Worm (Caenorhabditis elegans) whole organism, L1 larva: Measurements from ENCODE around the gene C54D10.10.

Experiments used
- C34B4.2 ChIP-seq: sonication (generic microtip); optimal IDR thresholded peaks from 2 replicates; lab custom pipeline; 2017; ENCODE audit warnings: mild to moderate bottlenecking, missing genetic modification characterization, missing compliant biosample characterization
- aly-2 ChIP-seq: fragments of 150-350 bp; optimal IDR thresholded peaks from 2 replicates; lab custom pipeline; 2014; ENCODE audit warnings: missing biosample characterization, missing genetic modification characterization
- blmp-1 ChIP-seq: fragments of 150-350 bp; optimal IDR thresholded peaks from 2 replicates; lab custom pipeline; 2014; ENCODE audit warnings: missing biosample characterization, missing genetic modification characterization
- efl-1 ChIP-seq, 4 experiments: fragments of 150-350 bp; optimal IDR thresholded peaks in 3 of 4; peaks in 1 of 4; 1 replicate in 1 of 4; 2 replicates in 3 of 4; lab custom pipeline; 2014; ENCODE audit warnings: missing biosample characterization in 2 of 4, missing genetic modification characterization in 2 of 4, missing genetic modification reagents in 2 of 4
- efl-3 ChIP-seq: fragments of 200-800 bp; sonication (Bioruptor generic); optimal IDR thresholded peaks from 2 replicates; lab custom pipeline; 2018; ENCODE audit warnings: mild to moderate bottlenecking, missing genetic modification characterization, missing compliant biosample characterization
- elt-2 ChIP-seq: sonication (generic microtip); optimal IDR thresholded peaks from 2 replicates; lab custom pipeline; 2016; ENCODE audit warnings: missing genetic modification characterization, mild to moderate bottlenecking, inconsistent platforms, missing compliant biosample characterization, missing genetic modification reagents
- fkh-4 ChIP-seq: sonication (generic microtip); optimal IDR thresholded peaks from 2 replicates; lab custom pipeline; 2016; ENCODE audit warnings: missing compliant biosample characterization, missing genetic modification characterization, borderline replicate concordance
- fkh-8 ChIP-seq: sonication (generic microtip); optimal IDR thresholded peaks from 2 replicates; lab custom pipeline; 2016; ENCODE audit warnings: mild to moderate bottlenecking, missing genetic modification characterization, missing compliant biosample characterization
- grh-1 ChIP-seq: fragments of 200-800 bp; sonication (Bioruptor generic); IDR thresholded peaks from 2 replicates; pipeline ENCODE4 v1.3.6; 2022; ENCODE audit warnings: missing genetic modification reagents, missing genetic modification characterization, missing compliant biosample characterization
- hlh-4 ChIP-seq: sonication (generic microtip); optimal IDR thresholded peaks from 2 replicates; lab custom pipeline; 2016; ENCODE audit warnings: mild to moderate bottlenecking, missing genetic modification characterization, missing compliant biosample characterization
- jun-1 ChIP-seq: fragments of 150-350 bp; optimal IDR thresholded peaks from 2 replicates; lab custom pipeline; 2014; ENCODE audit warnings: missing biosample characterization, missing genetic modification reagents, missing genetic modification characterization
- lin-14 ChIP-seq: fragments of 200-800 bp; sonication (Bioruptor generic); optimal IDR thresholded peaks from 2 replicates; lab custom pipeline; 2018; ENCODE audit warnings: mild to moderate bottlenecking, missing genetic modification characterization, moderate library complexity, missing compliant biosample characterization
- lin-35 ChIP-seq, 2 experiments: fragments of 150-350 bp; optimal IDR thresholded peaks; 2 replicates each; lab custom pipeline; 2014; ENCODE audit warnings: missing biosample characterization in 2 of 2, missing genetic modification characterization in 2 of 2, missing genetic modification reagents in 2 of 2
- lsy-2 ChIP-seq, 2 experiments: fragments of 150-350 bp; optimal IDR thresholded peaks; 2 replicates each; lab custom pipeline; 2014; ENCODE audit warnings: missing biosample characterization in 2 of 2, missing genetic modification characterization in 2 of 2
- mef-2 ChIP-seq: fragments of 150-350 bp; optimal IDR thresholded peaks from 2 replicates; lab custom pipeline; 2014; ENCODE audit warnings: missing biosample characterization, missing genetic modification characterization
- mep-1 ChIP-seq: fragments of 150-350 bp; optimal IDR thresholded peaks from 2 replicates; lab custom pipeline; 2014; ENCODE audit warnings: missing biosample characterization, missing genetic modification characterization
- nhr-12 ChIP-seq: sonication (generic microtip); optimal IDR thresholded peaks from 2 replicates; lab custom pipeline; 2017; ENCODE audit warnings: missing biosample characterization, missing genetic modification characterization
- nhr-19 ChIP-seq: fragments of 200-800 bp; sonication (Bioruptor generic); conservative IDR thresholded peaks from 2 replicates; pipeline ENCODE4 v1.3.6; 2022; ENCODE audit warnings: missing genetic modification characterization, missing compliant biosample characterization
- nhr-47 ChIP-seq: sonication (generic microtip); optimal IDR thresholded peaks from 2 replicates; lab custom pipeline; 2016; ENCODE audit warnings: mild to moderate bottlenecking, missing genetic modification characterization, moderate library complexity, missing compliant biosample characterization
- nhr-71 ChIP-seq: sonication (generic microtip); optimal IDR thresholded peaks from 2 replicates; lab custom pipeline; 2016; ENCODE audit warnings: mild to moderate bottlenecking, missing genetic modification characterization, moderate library complexity, missing compliant biosample characterization
- nhr-84 ChIP-seq: sonication (generic microtip); optimal IDR thresholded peaks from 2 replicates; lab custom pipeline; 2017; ENCODE audit warnings: missing biosample characterization, missing genetic modification characterization
- pag-3 ChIP-seq: sonication (generic microtip); optimal IDR thresholded peaks from 2 replicates; lab custom pipeline; 2017; ENCODE audit warnings: missing genetic modification characterization, mild to moderate bottlenecking, missing compliant biosample characterization, antibody characterized with exemption, borderline replicate concordance; ENCODE audit not compliant: insufficient read depth
- pax-3 ChIP-seq: fragments of 200-800 bp; sonication (Bioruptor generic); optimal IDR thresholded peaks from 2 replicates; lab custom pipeline; 2018; ENCODE audit warnings: mild to moderate bottlenecking, missing genetic modification characterization, moderate library complexity, missing compliant biosample characterization
- rnt-1 ChIP-seq: sonication (generic microtip); optimal IDR thresholded peaks from 2 replicates; lab custom pipeline; 2016; ENCODE audit warnings: mild to moderate bottlenecking, missing genetic modification characterization, moderate library complexity, missing compliant biosample characterization
- snu-23 ChIP-seq: sonication (generic microtip); optimal IDR thresholded peaks from 2 replicates; lab custom pipeline; 2016; ENCODE audit warnings: missing genetic modification characterization, missing compliant biosample characterization
- sox-4 ChIP-seq: sonication (generic microtip); optimal IDR thresholded peaks from 2 replicates; lab custom pipeline; 2016; ENCODE audit warnings: missing genetic modification characterization, missing compliant biosample characterization
- sptf-1 ChIP-seq: fragments of 150-350 bp; optimal IDR thresholded peaks from 2 replicates; lab custom pipeline; 2014; ENCODE audit warnings: missing biosample characterization, missing genetic modification characterization
- tbx-2 ChIP-seq: sonication (generic microtip); optimal IDR thresholded peaks from 2 replicates; lab custom pipeline; 2016; ENCODE audit warnings: missing genetic modification characterization, missing compliant biosample characterization
- unc-130 ChIP-seq: fragments of 150-350 bp; optimal IDR thresholded peaks from 2 replicates; lab custom pipeline; 2017; ENCODE audit warnings: missing biosample characterization, missing genetic modification characterization, inconsistent platforms
- unc-86 ChIP-seq: sonication (generic microtip); optimal IDR thresholded peaks from 2 replicates; lab custom pipeline; 2016; ENCODE audit warnings: missing genetic modification characterization, missing compliant biosample characterization
- unc-98 ChIP-seq: fragments of 200-800 bp; sonication (Bioruptor generic); IDR thresholded peaks from 2 replicates; pipeline ENCODE4 v1.3.6; 2022; ENCODE audit warnings: missing genetic modification characterization, missing compliant biosample characterization
- vab-15 ChIP-seq: sonication (generic microtip); optimal IDR thresholded peaks from 2 replicates; lab custom pipeline; 2017; ENCODE audit warnings: missing genotype, mild to moderate bottlenecking, missing genetic modification characterization, missing compliant biosample characterization
- zip-4 ChIP-seq: fragments of 200-800 bp; sonication (Bioruptor generic); optimal IDR thresholded peaks from 2 replicates; lab custom pipeline; 2018; ENCODE audit warnings: mild to moderate bottlenecking, missing genetic modification characterization, moderate library complexity, missing compliant biosample characterization

The C54D10.10 gene

DNA sequence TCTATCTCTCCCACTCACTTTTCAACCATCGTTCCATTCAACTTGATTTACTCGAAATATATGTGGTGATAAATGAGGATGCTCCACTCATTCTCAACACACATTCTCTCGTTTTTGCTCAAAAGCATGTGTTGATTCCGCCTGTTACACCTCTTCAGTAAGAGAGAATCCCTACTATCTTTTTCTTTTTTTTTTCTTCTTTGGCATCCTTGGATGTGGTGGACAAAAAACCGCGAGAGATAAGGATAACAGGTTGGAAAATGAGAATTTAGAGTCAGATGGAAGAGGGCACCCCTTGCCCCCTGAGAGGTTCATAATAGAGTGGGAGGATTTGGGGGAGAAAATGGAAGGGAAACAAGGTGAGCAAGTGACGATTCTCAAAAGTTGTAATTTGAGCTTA, 29.2 kb upstream of the C54D10.10 start:
- peak in 1 of 2 experiments; percentile 39 for TF ChIP-seq lsy-2 (tag; optimal IDR thresholded peaks at IDR 0.05; lab: Kevin White, UChicago)
- peak; percentile 95 for TF ChIP-seq pag-3 (tag; lab: Kevin White, UChicago)
- TF ChIP-seq fkh-8 (tag; lab: Kevin White, UChicago), result no peak
- peak; percentile 79 for TF ChIP-seq lin-14 (GFP tag; lab: Kevin White, UChicago)
- TF ChIP-seq nhr-47, result no peak
- no peak for TF ChIP-seq grh-1
- TF ChIP-seq sox-4 (tag; lab: Kevin White, UChicago), result no peak
- no peak for TF ChIP-seq tbx-2
- TF ChIP-seq pax-3 (tag; lab: Kevin White, UChicago), result no peak
- TF ChIP-seq nhr-12 (tag; lab: Kevin White, UChicago), result no peak
- peak; percentile 40 for TF ChIP-seq nhr-71 (tag; lab: Kevin White, UChicago)
- no peak for TF ChIP-seq unc-98 (GFP tag; lab: Robert Waterston, UW)
- TF ChIP-seq vab-15, result no peak
- peak; percentile 32 for TF ChIP-seq mep-1
- TF ChIP-seq fkh-4 (tag; lab: Kevin White, UChicago), result no peak
- TF ChIP-seq rnt-1 (tag; lab: Kevin White, UChicago), result peak; percentile 44
- 0 out of 2 replicates have a peak, but pooled peaks have one; percentile 17 for TF ChIP-seq nhr-19 (GFP tag; lab: Robert Waterston, UW)
- TF ChIP-seq snu-23 (GFP tag; lab: Kevin White, UChicago), result peak; percentile 11

DNA sequence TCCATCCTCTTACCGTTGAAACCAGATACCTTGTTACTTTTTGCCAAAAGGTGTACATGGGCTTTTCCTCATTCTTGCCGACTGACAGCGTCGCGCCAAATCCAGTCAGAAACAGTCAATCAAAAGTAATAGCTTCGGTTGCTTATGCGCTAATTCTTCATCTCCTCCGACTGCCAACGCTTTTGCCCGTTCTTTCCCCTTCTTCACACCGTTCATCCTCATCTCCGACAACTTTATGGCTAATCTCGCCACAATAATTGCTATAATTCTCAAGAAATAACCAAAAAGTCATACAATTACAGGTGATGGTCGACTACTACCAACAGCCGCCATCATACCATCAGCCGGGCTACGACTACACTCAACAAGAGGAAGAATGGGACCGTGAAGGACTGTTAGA, 28.3 kb upstream of the C54D10.10 start, which contains the start of gene atn-1:
Gene atn-1 (plus strand): TSS at position 301 of the 400 bp plus-strand sequence.
- TF ChIP-seq nhr-71 (tag; lab: Kevin White, UChicago) (no peak), efl-1 (optimal IDR thresholded peaks at IDR 0.05; lab: Kevin White, UChicago) (no peak), efl-1 (GFP tag; optimal IDR thresholded peaks at IDR 0.05 in 1 of 2; lab: Kevin White, UChicago) (no peak), unc-86 (no peak), sptf-1 (tag; lab: Kevin White, UChicago) (no peak), efl-3 (GFP tag; lab: Kevin White, UChicago) (no peak)

ce11 chrV:12477139-12477538, 27.3 kb upstream of the C54D10.10 start:
- TF ChIP-seq lin-14 (GFP tag; lab: Kevin White, UChicago) (peak; percentile 70), lin-35 (GFP tag; optimal IDR thresholded peaks at IDR 0.05; lab: Kevin White, UChicago) (peak in 1 of 2 experiments; percentile 9), unc-130 (tag; lab: Kevin White, UChicago) (peak; percentile 10), pag-3 (tag; lab: Kevin White, UChicago) (peak; percentile 99), rnt-1 (tag; lab: Kevin White, UChicago) (peak; percentile 61), nhr-71 (tag; lab: Kevin White, UChicago) (peak; percentile 41), snu-23 (GFP tag; lab: Kevin White, UChicago) (peak; percentile 23), C34B4.2 (tag; lab: Kevin White, UChicago) (no peak), blmp-1 (tag; lab: Kevin White, UChicago) (no peak), aly-2 (tag; lab: Kevin White, UChicago) (no peak), nhr-19 (GFP tag; lab: Robert Waterston, UW) (0 out of 2 replicates have a peak, but pooled peaks have one; percentile 10), nhr-84 (tag; lab: Kevin White, UChicago) (no peak), zip-4 (no peak)

- no peak for TF ChIP-seq hlh-4
- TF ChIP-seq unc-98 (GFP tag; lab: Robert Waterston, UW), result no peak
- no peak for TF ChIP-seq nhr-19 (GFP tag; lab: Robert Waterston, UW)
- peak; percentile 74 for TF ChIP-seq elt-2 (tag; lab: Kevin White, UChicago)
- TF ChIP-seq mef-2 (tag; lab: Kevin White, UChicago), result no peak
- TF ChIP-seq lin-35 (GFP tag; optimal IDR thresholded peaks at IDR 0.05; lab: Kevin White, UChicago), result peak in 1 of 2 experiments; percentile 13
- TF ChIP-seq jun-1 (tag; lab: Kevin White, UChicago), result no peak
- no peak for TF ChIP-seq C34B4.2 (tag; lab: Kevin White, UChicago)
- TF ChIP-seq, all 84 proteins: peak for 2
Measured at ce11 chrV:12475360-12475759, 25.6 kb upstream of the C54D10.10 start.
